Fruit fly (Drosophila melanogaster) whole organism: ENCODE measurements around the gene CG31674.

ENCODE experiments used
- Dll ChIP-seq: fragments of >200 bp; optimal IDR thresholded peaks from 2 replicates; lab custom pipeline; 2017
- EcR ChIP-seq, 2 experiments: fragments of >200 bp; optimal IDR thresholded peaks; 2 replicates each; lab custom pipeline; 2017; ENCODE audit warnings: missing biosample characterization in 2 of 2, missing genetic modification characterization in 2 of 2, missing genetic modification reagents in 2 of 2
- psq ChIP-seq: fragments of >200 bp; optimal IDR thresholded peaks from 2 replicates; lab custom pipeline; 2017

- TF ChIP-seq EcR (GFP tag; optimal IDR thresholded peaks at IDR 0.05; lab: Kevin White, UChicago), result no peak
- TF ChIP-seq Dll (lab: Kevin White, UChicago), result no peak
- no peak for TF ChIP-seq psq (lab: Kevin White, UChicago)
These were observed 27.3 kb upstream of the CG31674 start for dm6 chr2L:20803733-20804164.
